Worm (Caenorhabditis elegans): ENCODE measurements around the gene C49C3.8.

C49C3.8 gene

ce11 chrIV:17342179-17342578 lies 7.2 kb downstream of the C49C3.8 start, which contains the start of gene C49C3.9:
Gene C49C3.9 (minus strand): TSS chrIV:17342314.
- no peak for TF ChIP-seq dmd-4 (tag; optimal IDR thresholded peaks at IDR 0.05; ENCODE audit: borderline replicate concordance)

DNA sequence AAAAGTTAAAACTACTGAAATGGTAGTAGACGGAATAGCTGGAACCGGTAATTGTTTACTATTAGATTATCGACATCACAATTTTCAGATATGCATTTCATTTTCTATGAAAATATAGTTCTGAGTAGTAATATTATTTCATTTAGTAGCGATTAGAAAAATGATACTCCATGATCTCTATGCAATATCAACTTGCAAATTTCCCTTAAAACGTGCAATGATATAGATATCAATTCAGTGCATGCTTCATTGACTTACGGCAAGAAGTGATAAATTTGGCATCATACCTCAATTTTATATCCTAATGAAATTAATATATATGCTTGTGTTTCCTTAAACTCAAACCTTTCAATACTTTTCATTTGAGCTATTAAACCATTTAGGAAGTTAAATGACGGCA lies 7.7 kb downstream of the C49C3.8 start, which contains the start of gene C49C3.21:
Gene C49C3.21, plus strand, starts transcription at position 301 of the 400 bp plus-strand sequence.
- no peak for TF ChIP-seq ref-2 (tag; optimal IDR thresholded peaks at IDR 0.05)
- TF ChIP-seq Y22D7AL.16 (tag; optimal IDR thresholded peaks at IDR 0.05): no peak
- no peak for TF ChIP-seq hlh-15 (tag; optimal IDR thresholded peaks at IDR 0.05)
- no peak for TF ChIP-seq C08G9.2 (tag; optimal IDR thresholded peaks at IDR 0.05)
- no peak for TF ChIP-seq che-1 (tag; optimal IDR thresholded peaks at IDR 0.05)
- no peak for TF ChIP-seq ztf-16 (tag; optimal IDR thresholded peaks at IDR 0.05)
- no peak for TF ChIP-seq unc-86 (tag; optimal IDR thresholded peaks at IDR 0.05)
- TF ChIP-seq ceh-34 (tag; optimal IDR thresholded peaks at IDR 0.05): no peak
- no peak for TF ChIP-seq tbx-7 (tag; optimal IDR thresholded peaks at IDR 0.05)
- TF ChIP-seq dve-1 (tag; optimal IDR thresholded peaks at IDR 0.05): no peak
- TF ChIP-seq ceh-48 (tag; optimal IDR thresholded peaks at IDR 0.05): no peak
- no peak for TF ChIP-seq lim-6 (tag; optimal IDR thresholded peaks at IDR 0.05)
- TF ChIP-seq ceh-31 (tag; optimal IDR thresholded peaks at IDR 0.05): no peak
- no peak for TF ChIP-seq unc-55 (GFP tag; optimal IDR thresholded peaks at IDR 0.05)
- TF ChIP-seq ceh-9 (tag; optimal IDR thresholded peaks at IDR 0.05): no peak
- no peak for TF ChIP-seq sox-4 (tag; optimal IDR thresholded peaks at IDR 0.05)

DNA sequence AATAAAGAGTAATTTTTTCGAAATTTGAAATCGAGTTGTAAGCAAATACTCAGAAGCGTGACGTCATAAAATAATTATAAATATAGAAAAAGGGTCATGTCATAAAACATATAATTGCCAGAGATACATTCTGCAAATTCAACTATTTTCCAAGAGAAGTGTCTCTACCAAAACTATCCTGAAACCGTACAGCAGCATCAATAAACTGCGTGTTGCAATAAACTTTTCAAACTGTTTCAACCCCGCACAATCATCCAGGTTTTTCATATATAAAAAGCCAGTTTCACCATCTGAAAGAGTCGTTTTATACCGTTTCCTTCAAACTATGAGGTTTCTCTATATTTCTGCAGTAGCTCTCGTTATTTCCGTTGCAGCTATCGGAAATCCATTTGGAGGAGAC lies 8.5 kb downstream of the C49C3.8 start, which contains the start of gene C49C3.11:
Gene C49C3.11, plus strand, starts transcription at position 301 of the 400 bp plus-strand sequence.
- TF ChIP-seq ztf-16 (tag; optimal IDR thresholded peaks at IDR 0.05) (no peak), nhr-232 (tag; optimal IDR thresholded peaks at IDR 0.05) (no peak), Y22D7AL.16 (tag; optimal IDR thresholded peaks at IDR 0.05) (no peak), ceh-22 (tag; optimal IDR thresholded peaks at IDR 0.05) (no peak), dve-1 (tag; optimal IDR thresholded peaks at IDR 0.05) (no peak), fkh-6 (tag; optimal IDR thresholded peaks at IDR 0.05) (no peak), ceh-24 (tag; optimal IDR thresholded peaks at IDR 0.05) (no peak), ceh-48 (tag; optimal IDR thresholded peaks at IDR 0.05) (no peak), ttx-3 (tag; optimal IDR thresholded peaks at IDR 0.05) (no peak), dmd-4 (tag; optimal IDR thresholded peaks at IDR 0.05; ENCODE audit: borderline replicate concordance) (no peak), nhr-11 (tag; optimal IDR thresholded peaks at IDR 0.05) (no peak), ceh-45 (GFP tag; IDR thresholded peaks at IDR 0.05) (no peak), C38D4.7 (GFP tag; optimal IDR thresholded peaks at IDR 0.05) (no peak), ceh-2 (tag; optimal IDR thresholded peaks at IDR 0.05) (no peak), pqm-1 (tag; optimal IDR thresholded peaks at IDR 0.05) (no peak)

ce11 chrIV:17346599-17347218 lies 11.7 kb downstream of the C49C3.8 start, which contains the start of the genes clec-197 and clec-198:
Gene clec-197 (minus strand): TSS chrIV:17346699.
Gene clec-198 (plus strand): TSS chrIV:17347168.
- TF ChIP-seq elt-4 (tag; optimal IDR thresholded peaks at IDR 0.05) (no peak), odd-2 (tag; optimal IDR thresholded peaks at IDR 0.05) (no peak), C38D4.7 (GFP tag; optimal IDR thresholded peaks at IDR 0.05) (no peak), Y22D7AL.16 (tag; optimal IDR thresholded peaks at IDR 0.05) (no peak), unc-42 (tag; optimal IDR thresholded peaks at IDR 0.05) (no peak), ahr-1 (tag; optimal IDR thresholded peaks at IDR 0.05) (no peak), elt-2 (tag; optimal IDR thresholded peaks at IDR 0.05) (no peak), dmd-4 (tag; optimal IDR thresholded peaks at IDR 0.05; ENCODE audit: borderline replicate concordance) (no peak), K02D7.2 (tag; optimal IDR thresholded peaks at IDR 0.05) (no peak), nhr-232 (tag; optimal IDR thresholded peaks at IDR 0.05) (no peak), ama-1 (optimal IDR thresholded peaks at IDR 0.05) (no peak), hlh-8 (tag; optimal IDR thresholded peaks at IDR 0.05) (no peak), fkh-10 (GFP tag; optimal IDR thresholded peaks at IDR 0.05) (no peak), hlh-30 (tag; optimal IDR thresholded peaks at IDR 0.05; ENCODE audit: insufficient read depth) (no peak), npax-4 (tag; optimal IDR thresholded peaks at IDR 0.05) (no peak), pat-9 (tag; optimal IDR thresholded peaks at IDR 0.05) (no peak), T23F11.4 (GFP tag; optimal IDR thresholded peaks at IDR 0.05) (no peak), ztf-16 (tag; optimal IDR thresholded peaks at IDR 0.05) (no peak)

Measured in whole organism, late embryonic.